Worm (Caenorhabditis elegans) whole organism, L4/young adult: ENCODE measurements around the gene cul-4.

ENCODE experiments used
- W03F9.2 ChIP-seq: fragments of 150-350 bp; optimal IDR thresholded peaks from 2 replicates; lab custom pipeline; 2014; ENCODE audit warnings: missing biosample characterization, missing genetic modification characterization
- him-1 ChIP-seq: sonication (generic microtip); optimal IDR thresholded peaks from 2 replicates; lab custom pipeline; 2016; ENCODE audit warnings: missing genotype, missing genetic modification reagents, missing genetic modification characterization, missing compliant biosample characterization

DNA sequence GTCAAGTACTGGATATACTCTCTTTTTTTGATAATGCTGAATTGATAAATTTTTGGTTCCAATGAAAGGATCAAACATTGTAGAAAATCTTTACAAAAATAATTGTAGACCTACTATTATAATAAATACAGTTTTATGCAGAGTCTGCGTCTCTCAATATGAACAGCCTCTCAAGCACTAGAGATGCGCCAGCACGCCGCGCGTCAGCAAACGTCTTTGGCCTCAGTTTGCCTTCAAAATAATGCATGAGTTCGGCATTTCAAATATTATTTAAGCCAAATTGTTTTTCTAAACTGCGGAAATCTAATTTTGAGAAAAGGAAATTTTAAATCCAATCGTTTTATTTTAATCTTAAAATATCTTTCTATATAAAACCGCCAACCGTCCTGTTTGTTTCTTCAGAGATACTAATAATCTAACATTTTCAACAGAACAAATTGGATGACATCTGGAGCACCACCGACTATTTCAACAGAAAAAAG, at the start of gene cul-4:
- TF ChIP-seq W03F9.2 (tag; lab: Kevin White, UChicago) (peak; percentile 82), him-1 (tag; lab: Kevin White, UChicago) (no peak)
